Worm (Caenorhabditis elegans): ENCODE results near the gene F54D12.10.

DNA sequence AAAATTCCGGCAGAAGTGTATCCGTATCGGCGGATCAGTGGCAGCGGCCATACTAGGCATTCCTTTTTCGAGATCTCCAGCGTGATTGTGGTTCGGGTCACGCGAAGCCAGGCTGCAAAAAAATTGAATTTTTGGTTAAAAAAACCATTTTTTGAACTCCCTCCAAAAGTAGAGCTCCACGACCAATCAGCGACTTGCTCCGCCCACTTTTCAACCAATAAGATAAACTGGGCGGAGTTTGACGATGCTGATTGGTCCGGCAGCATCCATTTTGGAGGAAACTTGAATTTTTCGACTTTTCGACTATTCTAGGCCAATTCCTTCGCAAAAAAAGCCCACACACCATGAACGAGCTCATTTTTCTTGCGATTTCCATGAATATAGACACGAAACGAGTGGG, 3.7 kb downstream of the F54D12.10 start:
- TF ChIP-seq T26A5.8 (tag; optimal IDR thresholded peaks at IDR 0.05), result no peak
- no peak for TF ChIP-seq snpc-1.3 (tag; optimal IDR thresholded peaks at IDR 0.05; ENCODE audit: insufficient read depth)
- no peak for TF ChIP-seq ets-4 (GFP tag; optimal IDR thresholded peaks at IDR 0.05)
- TF ChIP-seq nfya-2 (GFP tag; IDR thresholded peaks at IDR 0.05), result no peak
- no peak for TF ChIP-seq ceh-100 (GFP tag; IDR thresholded peaks at IDR 0.05)
- TF ChIP-seq zfh-2 (GFP tag; conservative IDR thresholded peaks at IDR 0.05), result no peak
- no peak for TF ChIP-seq lin-35 (GFP tag; optimal IDR thresholded peaks at IDR 0.05)
- no peak for TF ChIP-seq nfyb-1 (GFP tag; IDR thresholded peaks at IDR 0.05)
- no peak for TF ChIP-seq madf-3 (GFP tag; IDR thresholded peaks at IDR 0.05)
- TF ChIP-seq ama-1 (optimal IDR thresholded peaks at IDR 0.05), result no peak
- TF ChIP-seq ama-1 (GFP tag; optimal IDR thresholded peaks at IDR 0.05), result no peak
- TF ChIP-seq akir-1 (GFP tag; optimal IDR thresholded peaks at IDR 0.05), result no peak
- TF ChIP-seq tlf-1 (GFP tag; optimal IDR thresholded peaks at IDR 0.05), result no peak

Data from whole organism, young adult.